Fruit fly (Drosophila melanogaster) whole organism: ENCODE data around the gene CG6738.

Source experiments
- CG8478 ChIP-seq: fragments of >200 bp; optimal IDR thresholded peaks from 2 replicates; lab custom pipeline; 2018; ENCODE audit warnings: inconsistent platforms
- Dll ChIP-seq: fragments of >200 bp; optimal IDR thresholded peaks from 2 replicates; lab custom pipeline; 2017
- EcR ChIP-seq, 2 experiments: fragments of >200 bp; optimal IDR thresholded peaks; 2 replicates each; lab custom pipeline; 2017; ENCODE audit warnings: missing biosample characterization in 2 of 2, missing genetic modification characterization in 2 of 2, missing genetic modification reagents in 2 of 2
- pan ChIP-seq: fragments of >200 bp; optimal IDR thresholded peaks from 2 replicates; lab custom pipeline; 2017
- psq ChIP-seq: fragments of >200 bp; optimal IDR thresholded peaks from 2 replicates; lab custom pipeline; 2017
- usp ChIP-seq: fragments of >200 bp; optimal IDR thresholded peaks from 2 replicates; lab custom pipeline; 2017; ENCODE audit warnings: missing biosample characterization, missing genetic modification characterization, mixed read lengths

DNA sequence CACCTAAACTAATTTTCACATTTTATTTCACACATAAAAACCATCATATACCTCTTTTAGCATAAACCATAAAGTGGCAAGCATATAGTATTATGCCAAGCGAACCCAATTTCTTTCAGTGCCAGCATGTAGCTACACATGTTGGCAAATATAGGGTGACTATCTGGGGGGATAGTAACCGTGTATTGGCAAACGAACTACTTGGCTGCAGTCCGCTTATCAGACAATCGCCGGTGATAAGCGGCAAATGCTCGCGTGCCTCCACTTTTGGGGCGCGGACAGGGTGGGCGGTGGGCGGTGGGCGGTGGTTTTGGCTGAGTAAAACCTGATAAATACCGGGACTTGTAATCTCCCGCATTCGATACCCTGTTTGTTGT lies 40.3 kb downstream of the CG6738 start:
- no peak for TF ChIP-seq Dll (lab: Kevin White, UChicago)
- no peak for TF ChIP-seq pan (lab: Kevin White, UChicago)
- TF ChIP-seq usp (GFP tag; lab: Kevin White, UChicago) = no peak
- TF ChIP-seq CG8478 (lab: Kevin White, UChicago) = no peak
- TF ChIP-seq psq (lab: Kevin White, UChicago) = no peak
- no peak for TF ChIP-seq EcR (GFP tag; optimal IDR thresholded peaks at IDR 0.05; lab: Kevin White, UChicago)
